Worm (Caenorhabditis elegans): ENCODE measurements around the gene C23H5.15.

The C23H5.15 gene

DNA sequence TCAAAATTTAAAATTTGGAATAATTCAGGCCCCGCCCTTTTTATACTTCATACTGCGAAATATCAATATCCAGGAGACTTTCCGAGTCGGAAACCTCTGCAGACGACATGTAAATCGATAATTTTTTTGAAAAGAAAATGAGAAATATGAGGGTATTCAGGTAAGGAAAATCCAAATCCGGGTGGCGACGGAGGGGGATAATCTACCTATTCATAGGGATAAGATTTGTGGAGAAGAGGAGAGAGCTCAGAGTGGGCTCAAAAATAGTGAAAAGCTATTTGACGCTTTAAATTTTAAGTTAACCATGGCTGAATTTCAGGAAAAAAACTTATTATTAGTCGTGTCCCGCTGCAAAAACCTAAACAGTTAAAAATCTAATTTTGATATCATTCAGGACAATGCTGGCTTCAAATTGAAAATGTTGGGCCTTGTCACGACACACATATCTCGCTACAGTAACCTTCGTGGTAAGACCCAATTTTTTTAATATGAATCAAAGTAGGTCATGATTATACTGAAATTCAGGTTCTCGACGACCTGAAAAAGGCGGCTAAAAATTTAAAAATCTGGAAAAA, 8.7 kb upstream of the C23H5.15 start, which contains the start of gene che-6 (continued):
- 0 out of 2 replicates have a peak, but pooled peaks have one; percentile 76 for TF ChIP-seq Y56A3A.18 (GFP tag; IDR thresholded peaks at IDR 0.05)
- TF ChIP-seq atf-7 (tag; optimal IDR thresholded peaks at IDR 0.05) = peak; percentile 35
- TF ChIP-seq tlf-1 (GFP tag; optimal IDR thresholded peaks at IDR 0.05) = peak; percentile 59
- peak in 1 of 2 experiments; percentile 3 for TF ChIP-seq let-607 (tag; optimal IDR thresholded peaks at IDR 0.05)
- TF ChIP-seq gei-17 (GFP tag; optimal IDR thresholded peaks at IDR 0.05) = peak; percentile 0
- peak; percentile 72 for TF ChIP-seq nfyb-1 (GFP tag; IDR thresholded peaks at IDR 0.05)
- TF ChIP-seq B0336.3 (GFP tag; IDR thresholded peaks at IDR 0.05) = peak; percentile 69
- TF ChIP-seq madf-6 (GFP tag; IDR thresholded peaks at IDR 0.05) = 0 out of 2 replicates have a peak, but pooled peaks have one; percentile 20
- 0 out of 2 replicates have a peak, but pooled peaks have one; percentile 24 for TF ChIP-seq aptf-3 (GFP tag; IDR thresholded peaks at IDR 0.05)
- peak; percentile 37 for TF ChIP-seq nhr-80 (tag; optimal IDR thresholded peaks at IDR 0.05)
- no peak for TF ChIP-seq nhr-179 (tag; optimal IDR thresholded peaks at IDR 0.05)
- no peak for TF ChIP-seq xnd-1 (tag; optimal IDR thresholded peaks at IDR 0.05)
- TF ChIP-seq lsy-27 (tag; optimal IDR thresholded peaks at IDR 0.05; ENCODE audit: borderline replicate concordance, insufficient read depth) = no peak
- TF ChIP-seq T26A5.8 (tag; optimal IDR thresholded peaks at IDR 0.05) = no peak
- peak; percentile 70 for TF ChIP-seq B0035.1 (tag; optimal IDR thresholded peaks at IDR 0.05)
- peak; percentile 43; the same call in 1 of the 2 replicates for TF ChIP-seq mcd-1 (GFP tag; IDR thresholded peaks at IDR 0.05)

ce11 chrIV:2106708-2107107, 4.0 kb upstream of the C23H5.15 start:
- TF ChIP-seq unc-62 (GFP tag; optimal IDR thresholded peaks at IDR 0.05) (no peak), aptf-3 (GFP tag; IDR thresholded peaks at IDR 0.05) (no peak), nhr-120 (GFP tag; IDR thresholded peaks at IDR 0.05) (0 out of 2 replicates have a peak, but pooled peaks have one; percentile 51), tlf-1 (GFP tag; optimal IDR thresholded peaks at IDR 0.05) (no peak), F33H1.4 (GFP tag; IDR thresholded peaks at IDR 0.05) (peak; percentile 42), egl-44 (GFP tag; IDR thresholded peaks at IDR 0.05) (no peak), ets-4 (GFP tag; optimal IDR thresholded peaks at IDR 0.05) (no peak), dox-1 (GFP tag; IDR thresholded peaks at IDR 0.05) (no peak), mel-28 (tag; optimal IDR thresholded peaks at IDR 0.05; ENCODE audit: borderline replicate concordance) (no peak), gei-17 (GFP tag; optimal IDR thresholded peaks at IDR 0.05) (no peak), cebp-2 (GFP tag; IDR thresholded peaks at IDR 0.05) (0 out of 2 replicates have a peak, but pooled peaks have one; percentile 70), F39B2.1 (GFP tag; IDR thresholded peaks at IDR 0.05) (0 out of 2 replicates have a peak, but pooled peaks have one; percentile 18), attf-6 (GFP tag; IDR thresholded peaks at IDR 0.05) (no peak), bed-1 (GFP tag; IDR thresholded peaks at IDR 0.05) (no peak)

DNA sequence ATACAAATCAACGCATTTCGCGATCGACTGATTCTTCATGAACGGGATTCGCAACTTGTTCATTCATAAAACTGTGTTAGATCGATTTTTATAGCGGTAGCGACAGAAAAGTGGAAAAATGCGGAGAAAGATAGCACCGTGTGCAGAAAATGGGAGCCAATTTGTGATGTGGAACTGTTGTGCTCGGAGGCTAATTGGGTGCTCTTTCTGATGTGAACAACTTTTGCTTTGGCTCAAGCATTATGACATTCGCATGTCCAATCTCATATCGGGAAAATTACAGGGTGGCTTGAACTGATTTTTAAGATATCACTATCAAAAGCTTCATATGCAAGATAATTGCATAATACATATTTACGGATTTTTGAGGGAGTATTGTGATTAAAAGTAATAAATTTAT, 2.9 kb downstream of the C23H5.15 start, which contains the start of gene C23H5.11:
Gene C23H5.11 (minus strand): TSS at position 101 of the 400 bp plus-strand sequence.
- TF ChIP-seq atf-7 (tag; optimal IDR thresholded peaks at IDR 0.05) = no peak
- no peak for TF ChIP-seq nhr-179 (tag; optimal IDR thresholded peaks at IDR 0.05)
- TF ChIP-seq madf-10 (tag; optimal IDR thresholded peaks at IDR 0.05) = no peak
- no peak for TF ChIP-seq akir-1 (GFP tag; optimal IDR thresholded peaks at IDR 0.05)
- no peak for TF ChIP-seq F57A8.1 (GFP tag; optimal IDR thresholded peaks at IDR 0.05)
- TF ChIP-seq F39B2.1 (GFP tag; IDR thresholded peaks at IDR 0.05) = no peak
- no peak for TF ChIP-seq attf-3 (GFP tag; conservative IDR thresholded peaks at IDR 0.05)
- no peak for TF ChIP-seq let-607 (tag; optimal IDR thresholded peaks at IDR 0.05)
- TF ChIP-seq egl-18 (GFP tag; IDR thresholded peaks at IDR 0.05) = no peak
- TF ChIP-seq T07F8.4 (tag; optimal IDR thresholded peaks at IDR 0.05) = no peak
- no peak for TF ChIP-seq B0261.1 (tag; optimal IDR thresholded peaks at IDR 0.05)
- no peak for TF ChIP-seq aptf-3 (GFP tag; IDR thresholded peaks at IDR 0.05)
- TF ChIP-seq F57C9.4 (tag; optimal IDR thresholded peaks at IDR 0.05) = no peak
- no peak for TF ChIP-seq K12H6.12 (tag; optimal IDR thresholded peaks at IDR 0.05)
- TF ChIP-seq F22D6.2 (tag; optimal IDR thresholded peaks at IDR 0.05) = no peak
- TF ChIP-seq D2030.7 (GFP tag; IDR thresholded peaks at IDR 0.05) = no peak
- no peak for TF ChIP-seq cebp-1 (GFP tag; IDR thresholded peaks at IDR 0.05)
- TF ChIP-seq cebp-1 (tag; optimal IDR thresholded peaks at IDR 0.05) = no peak
- TF ChIP-seq sdz-38 (tag; optimal IDR thresholded peaks at IDR 0.05) = no peak
- TF ChIP-seq him-1 (tag; optimal IDR thresholded peaks at IDR 0.05) = no peak
- TF ChIP-seq B0019.2 (GFP tag; conservative IDR thresholded peaks at IDR 0.05) = no peak

All from whole organism, young adult.